Worm (Caenorhabditis elegans) whole organism, young adult: ENCODE measurements around the gene lgc-30.

ENCODE experiments used
- mxl-1 ChIP-seq: sonication (generic microtip); optimal IDR thresholded peaks from 2 replicates; lab custom pipeline; 2016; ENCODE audit warnings: missing genetic modification characterization, missing compliant biosample characterization
- nhr-27 ChIP-seq: fragments of 200-800 bp; sonication (Bioruptor generic); optimal IDR thresholded peaks from 2 replicates; lab custom pipeline; 2018; ENCODE audit warnings: mild to moderate bottlenecking, missing genetic modification characterization, moderate library complexity, missing compliant biosample characterization

DNA sequence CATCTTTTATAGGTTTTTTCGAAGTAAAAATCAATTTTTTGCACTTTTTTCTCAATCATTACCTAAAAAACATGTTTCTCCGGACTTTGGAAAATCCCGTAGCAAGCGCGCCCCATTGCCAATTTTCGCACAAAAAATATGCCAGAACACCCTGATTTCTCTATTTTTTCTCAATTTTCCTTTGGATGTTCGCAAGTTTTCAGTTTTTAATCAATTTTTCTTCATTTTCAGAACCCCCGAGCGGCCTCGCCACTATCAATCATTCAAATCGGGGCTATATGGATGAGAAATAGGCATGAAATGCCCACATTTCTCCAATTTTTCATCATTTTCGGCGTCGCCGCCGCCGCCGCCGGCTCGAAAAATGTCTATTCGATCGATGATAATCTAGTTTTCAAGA, 34.5 kb downstream of the lgc-30 start, which contains the start of gene plx-1:
- no peak for TF ChIP-seq mxl-1
- TF ChIP-seq nhr-27 (tag; lab: Kevin White, UChicago) = no peak
